Fruit fly (Drosophila melanogaster): ENCODE results near the gene srw.

srw gene

DNA sequence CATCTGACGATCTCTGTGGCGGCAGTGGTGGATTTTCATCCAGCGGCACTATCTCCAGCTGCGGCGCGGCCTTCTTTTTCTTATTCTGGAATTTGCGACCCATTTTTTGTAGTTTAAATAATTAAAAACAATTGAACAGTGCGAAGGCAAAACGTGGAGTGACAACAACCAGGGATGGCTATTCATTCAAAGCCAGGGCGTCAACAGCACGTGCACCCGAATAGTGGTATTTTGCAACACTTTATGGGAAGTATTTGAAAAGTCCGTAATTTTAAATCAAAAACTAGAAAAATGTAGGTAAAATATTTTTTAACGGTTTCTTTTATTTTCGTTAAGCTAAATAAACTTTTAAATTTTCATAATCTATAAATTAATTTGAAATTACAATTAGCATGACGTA is 651 bp downstream of the srw start, which contains the start of gene CG11583 (continued):
- no peak for TF ChIP-seq Deaf1 (tag; optimal IDR thresholded peaks at IDR 0.05)
- TF ChIP-seq CG11398 (GFP tag; optimal IDR thresholded peaks at IDR 0.05), result no peak
- TF ChIP-seq CG2129 (GFP tag; IDR thresholded peaks at IDR 0.05; ENCODE audit: partially characterized antibody), result no peak
- peak; percentile 40; the same call in 1 of the 2 replicates for TF ChIP-seq Scr (GFP tag; IDR thresholded peaks at IDR 0.05; ENCODE audit: partially characterized antibody)
- TF ChIP-seq wdn (GFP tag; IDR thresholded peaks at IDR 0.05), result no peak
- TF ChIP-seq Xrp1 (GFP tag; IDR thresholded peaks at IDR 0.05), result peak; percentile 35; the same call in 1 of the 2 replicates
- no peak for TF ChIP-seq fd102C (GFP tag; optimal IDR thresholded peaks at IDR 0.05)
- no peak for TF ChIP-seq Gsc (GFP tag; IDR thresholded peaks at IDR 0.05)
- no peak for TF ChIP-seq CG12769 (tag; optimal IDR thresholded peaks at IDR 0.05)
- no peak for TF ChIP-seq CG9727 (GFP tag; optimal IDR thresholded peaks at IDR 0.05)

DNA sequence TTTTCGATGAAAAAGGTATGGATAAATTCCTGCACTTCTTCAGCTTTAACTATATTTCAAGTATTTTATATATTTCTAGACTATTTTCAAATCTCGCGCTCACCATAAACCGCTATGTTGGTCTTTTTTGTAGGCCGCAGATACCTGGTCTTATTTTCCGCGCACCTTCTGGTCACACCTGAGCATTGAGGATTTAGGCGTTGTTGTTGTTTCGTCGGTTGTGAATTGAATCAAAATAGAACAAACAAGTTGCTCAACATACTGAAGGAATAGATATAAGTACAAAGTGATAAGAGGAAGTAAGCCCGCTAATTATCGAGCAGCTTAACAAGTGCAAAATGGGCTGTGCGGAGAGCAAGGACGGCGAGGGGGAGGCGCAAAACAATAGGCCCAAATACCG is 5.5 kb downstream of the srw start, which contains the start of gene Ctl1:
TSS of gene Ctl1 (plus strand) at position 167 of the 400 bp plus-strand sequence.
- TF ChIP-seq CG1603 (tag; optimal IDR thresholded peaks at IDR 0.05), result peak; percentile 24
- no peak for TF ChIP-seq CG6175 (GFP tag; IDR thresholded peaks at IDR 0.05)
- peak; percentile 13 for TF ChIP-seq CG12659 (GFP tag; optimal IDR thresholded peaks at IDR 0.05)
- no peak for TF ChIP-seq NC2β (GFP tag; optimal IDR thresholded peaks at IDR 0.05)
- TF ChIP-seq CHES-1-like (GFP tag; optimal IDR thresholded peaks at IDR 0.05), result no peak
- TF ChIP-seq trem (tag; optimal IDR thresholded peaks at IDR 0.05), result peak; percentile 42
- no peak for TF ChIP-seq hb (GFP tag; IDR thresholded peaks at IDR 0.05; ENCODE audit: partially characterized antibody)
- TF ChIP-seq kah (GFP tag; optimal IDR thresholded peaks at IDR 0.05), result peak; percentile 88
- TF ChIP-seq CG10979 (tag; optimal IDR thresholded peaks at IDR 0.05), result no peak
- TF ChIP-seq Dp (GFP tag; optimal IDR thresholded peaks at IDR 0.05), result peak; percentile 91
- no peak for TF ChIP-seq amos (GFP tag; IDR thresholded peaks at IDR 0.05; ENCODE audit: partially characterized antibody)
- TF ChIP-seq prd (optimal IDR thresholded peaks at IDR 0.05), result no peak
- TF ChIP-seq prd (GFP tag; IDR thresholded peaks at IDR 0.05), result no peak
- TF ChIP-seq CG3847 (GFP tag; IDR thresholded peaks at IDR 0.05), result peak; percentile 26; the same call in 1 of the 2 replicates
- no peak for TF ChIP-seq CG7928 (GFP tag; optimal IDR thresholded peaks at IDR 0.05)
- no peak for TF ChIP-seq CG2712 (tag; optimal IDR thresholded peaks at IDR 0.05)
- no peak for TF ChIP-seq ac (GFP tag; optimal IDR thresholded peaks at IDR 0.05)
- no peak for TF ChIP-seq lola (GFP tag; optimal IDR thresholded peaks at IDR 0.05)
- TF ChIP-seq sens-2 (GFP tag; IDR thresholded peaks at IDR 0.05), result no peak
- TF ChIP-seq CoRest (tag; optimal IDR thresholded peaks at IDR 0.05), result no peak
- peak; percentile 31 for TF ChIP-seq HmgZ (tag; optimal IDR thresholded peaks at IDR 0.05)
- peak; percentile 11 for TF ChIP-seq BEAF-32 (GFP tag; optimal IDR thresholded peaks at IDR 0.05)
- TF ChIP-seq Aef1 (GFP tag; IDR thresholded peaks at IDR 0.05), result no peak
- TF ChIP-seq stwl (tag; optimal IDR thresholded peaks at IDR 0.05), result peak; percentile 43
- no peak for TF ChIP-seq HmgD (GFP tag; optimal IDR thresholded peaks at IDR 0.05)
- peak; percentile 16 for TF ChIP-seq CG8281 (tag; optimal IDR thresholded peaks at IDR 0.05)
- no peak for TF ChIP-seq sima (GFP tag; optimal IDR thresholded peaks at IDR 0.05)
- peak; percentile 5 for TF ChIP-seq CG15479 (GFP tag; optimal IDR thresholded peaks at IDR 0.05)
- TF ChIP-seq YL-1 (GFP tag; optimal IDR thresholded peaks at IDR 0.05), result no peak
- no peak for TF ChIP-seq Gsc (GFP tag; IDR thresholded peaks at IDR 0.05)
- no peak for TF ChIP-seq en (GFP tag; optimal IDR thresholded peaks at IDR 0.05)
- peak; percentile 20 for TF ChIP-seq CG15601 (tag; optimal IDR thresholded peaks at IDR 0.05)
- no peak for TF ChIP-seq Hand (GFP tag; optimal IDR thresholded peaks at IDR 0.05)
- peak; percentile 55 for TF ChIP-seq Med (GFP tag)
- TF ChIP-seq CG2116 (GFP tag; optimal IDR thresholded peaks at IDR 0.05), result peak; percentile 11
- TF ChIP-seq CG5180 (GFP tag; optimal IDR thresholded peaks at IDR 0.05), result no peak
- TF ChIP-seq MESR4 (GFP tag; optimal IDR thresholded peaks at IDR 0.05), result peak; percentile 34
- peak; percentile 84 for TF ChIP-seq CG9797 (GFP tag; optimal IDR thresholded peaks at IDR 0.05)
- TF ChIP-seq danr (GFP tag; IDR thresholded peaks at IDR 0.05), result no peak
- TF ChIP-seq CG17912 (GFP tag; optimal IDR thresholded peaks at IDR 0.05), result no peak
